Worm (Caenorhabditis elegans) whole organism, L1 larva: Measurements from ENCODE around the gene dpy-1.
A peak's percentile ranks its signal among the peaks of the same experiment; 100 is the strongest.

Experiments used
- C04F5.9 ChIP-seq: sonication (generic microtip); optimal IDR thresholded peaks from 2 replicates; lab custom pipeline; 2016; ENCODE audit warnings: missing genetic modification characterization, missing compliant biosample characterization
- F16B12.6 ChIP-seq: fragments of 150-350 bp; optimal IDR thresholded peaks from 2 replicates; lab custom pipeline; 2014; ENCODE audit warnings: missing biosample characterization, missing genetic modification characterization
- Y116A8C.19 ChIP-seq: sonication (generic microtip); optimal IDR thresholded peaks from 2 replicates; lab custom pipeline; 2016; ENCODE audit warnings: missing compliant biosample characterization, missing genetic modification characterization, borderline replicate concordance
- aly-2 ChIP-seq: fragments of 150-350 bp; optimal IDR thresholded peaks from 2 replicates; lab custom pipeline; 2014; ENCODE audit warnings: missing biosample characterization, missing genetic modification characterization
- ceh-8 ChIP-seq: fragments of 200-800 bp; sonication (Bioruptor generic); optimal IDR thresholded peaks from 2 replicates; lab custom pipeline; 2018; ENCODE audit warnings: mild to moderate bottlenecking, missing genetic modification characterization, moderate library complexity, missing compliant biosample characterization
- ces-1 ChIP-seq: fragments of 150-350 bp; optimal IDR thresholded peaks from 2 replicates; lab custom pipeline; 2014; ENCODE audit warnings: missing biosample characterization, missing genetic modification reagents, missing genetic modification characterization
- efl-1 ChIP-seq, 4 experiments: fragments of 150-350 bp; optimal IDR thresholded peaks in 3 of 4; peaks in 1 of 4; 1 replicate in 1 of 4; 2 replicates in 3 of 4; lab custom pipeline; 2014; ENCODE audit warnings: missing biosample characterization in 2 of 4, missing genetic modification characterization in 2 of 4, missing genetic modification reagents in 2 of 4
- egl-13 ChIP-seq: sonication (generic microtip); optimal IDR thresholded peaks from 2 replicates; lab custom pipeline; 2016; ENCODE audit warnings: missing genotype, missing genetic modification reagents, missing genetic modification characterization, missing compliant biosample characterization
- ets-5 ChIP-seq: fragments of 200-800 bp; sonication (Bioruptor generic); IDR thresholded peaks from 2 replicates; pipeline ENCODE4 v1.3.6; 2022; ENCODE audit warnings: missing genetic modification characterization, missing compliant biosample characterization
- fkh-10 ChIP-seq: sonication (generic microtip); optimal IDR thresholded peaks from 2 replicates; lab custom pipeline; 2017; ENCODE audit warnings: missing biosample characterization, missing genetic modification reagents, missing genetic modification characterization
- hlh-4 ChIP-seq: sonication (generic microtip); optimal IDR thresholded peaks from 2 replicates; lab custom pipeline; 2016; ENCODE audit warnings: mild to moderate bottlenecking, missing genetic modification characterization, missing compliant biosample characterization
- irx-1 ChIP-seq: sonication (generic microtip); optimal IDR thresholded peaks from 2 replicates; lab custom pipeline; 2016; ENCODE audit warnings: missing genetic modification characterization, missing compliant biosample characterization
- lin-14 ChIP-seq: fragments of 200-800 bp; sonication (Bioruptor generic); optimal IDR thresholded peaks from 2 replicates; lab custom pipeline; 2018; ENCODE audit warnings: mild to moderate bottlenecking, missing genetic modification characterization, moderate library complexity, missing compliant biosample characterization
- mdl-1 ChIP-seq, 2 experiments: fragments of 150-350 bp; optimal IDR thresholded peaks; 2 replicates each; lab custom pipeline; 2014 to 2017; ENCODE audit warnings: missing biosample characterization in 2 of 2, missing genetic modification characterization in 2 of 2, inconsistent platforms in 1 of 2
- nhr-28 ChIP-seq: fragments of 150-350 bp; optimal IDR thresholded peaks from 2 replicates; lab custom pipeline; 2014; ENCODE audit warnings: missing biosample characterization, missing genetic modification characterization
- nhr-71 ChIP-seq: sonication (generic microtip); optimal IDR thresholded peaks from 2 replicates; lab custom pipeline; 2016; ENCODE audit warnings: mild to moderate bottlenecking, missing genetic modification characterization, moderate library complexity, missing compliant biosample characterization
- nhr-77 ChIP-seq: fragments of 150-350 bp; optimal IDR thresholded peaks from 2 replicates; lab custom pipeline; 2014; ENCODE audit warnings: missing biosample characterization, missing genetic modification characterization
- nhr-85 ChIP-seq: sonication (generic microtip); peaks from one replicate; lab custom pipeline; 2016; ENCODE audit warnings: missing genetic modification characterization, inconsistent platforms, missing compliant biosample characterization
- nhr-90 ChIP-seq: sonication (generic microtip); optimal IDR thresholded peaks from 2 replicates; lab custom pipeline; 2016; ENCODE audit warnings: mild to moderate bottlenecking, missing genetic modification characterization, missing compliant biosample characterization; ENCODE audit not compliant: poor library complexity
- pqm-1 ChIP-seq: sonication (generic microtip); optimal IDR thresholded peaks from 3 replicates; lab custom pipeline; 2017; ENCODE audit warnings: missing biosample characterization, missing genetic modification characterization
- snu-23 ChIP-seq: sonication (generic microtip); optimal IDR thresholded peaks from 2 replicates; lab custom pipeline; 2016; ENCODE audit warnings: missing genetic modification characterization, missing compliant biosample characterization
- sup-37 ChIP-seq: fragments of 200-800 bp; sonication (Bioruptor generic); optimal IDR thresholded peaks from 2 replicates; lab custom pipeline; 2018; ENCODE audit warnings: mild to moderate bottlenecking, missing genetic modification characterization, missing compliant biosample characterization
- unc-30 ChIP-seq: sonication (generic microtip); optimal IDR thresholded peaks from 2 replicates; lab custom pipeline; 2017; ENCODE audit warnings: missing biosample characterization, missing genetic modification characterization
- unc-98 ChIP-seq: fragments of 200-800 bp; sonication (Bioruptor generic); IDR thresholded peaks from 2 replicates; pipeline ENCODE4 v1.3.6; 2022; ENCODE audit warnings: missing genetic modification characterization, missing compliant biosample characterization
- zag-1 ChIP-seq: fragments of 150-350 bp; optimal IDR thresholded peaks from 2 replicates; lab custom pipeline; 2014; ENCODE audit warnings: missing biosample characterization, missing genetic modification characterization
- ztf-11 ChIP-seq, 2 experiments: sonication (generic microtip); optimal IDR thresholded peaks; 2 replicates each; lab custom pipeline; 2016 to 2017; ENCODE audit warnings: missing genetic modification characterization in 2 of 2, missing biosample characterization in 1 of 2, missing compliant biosample characterization in 1 of 2
- ztf-4 ChIP-seq: fragments of 150-350 bp; optimal IDR thresholded peaks from 2 replicates; lab custom pipeline; 2014; ENCODE audit warnings: missing biosample characterization, missing genetic modification characterization

Gene dpy-1

DNA sequence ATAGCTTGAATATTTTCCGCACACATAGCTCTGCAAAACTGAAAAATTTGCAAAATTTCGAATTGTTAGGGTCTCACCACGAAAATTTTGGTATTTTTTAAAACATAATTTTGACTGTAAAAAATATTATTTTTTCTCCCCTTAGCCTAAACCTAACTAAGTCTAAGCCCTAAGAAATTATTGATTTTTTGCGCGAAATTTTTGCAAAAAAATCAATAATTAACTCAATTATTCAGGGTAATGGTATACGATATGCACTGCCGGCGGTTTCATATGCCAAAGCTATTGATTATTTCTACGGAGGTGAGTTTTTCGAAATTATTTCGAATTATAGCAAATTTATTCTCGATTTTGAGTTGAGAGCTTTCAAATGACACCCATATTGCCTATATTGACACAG is 46.6 kb downstream of the dpy-1 start:
- no peak for TF ChIP-seq lin-14
- TF ChIP-seq pqm-1, result no peak
- TF ChIP-seq unc-98, result no peak
- no peak for TF ChIP-seq irx-1 (tag; lab: Kevin White, UChicago)

DNA sequence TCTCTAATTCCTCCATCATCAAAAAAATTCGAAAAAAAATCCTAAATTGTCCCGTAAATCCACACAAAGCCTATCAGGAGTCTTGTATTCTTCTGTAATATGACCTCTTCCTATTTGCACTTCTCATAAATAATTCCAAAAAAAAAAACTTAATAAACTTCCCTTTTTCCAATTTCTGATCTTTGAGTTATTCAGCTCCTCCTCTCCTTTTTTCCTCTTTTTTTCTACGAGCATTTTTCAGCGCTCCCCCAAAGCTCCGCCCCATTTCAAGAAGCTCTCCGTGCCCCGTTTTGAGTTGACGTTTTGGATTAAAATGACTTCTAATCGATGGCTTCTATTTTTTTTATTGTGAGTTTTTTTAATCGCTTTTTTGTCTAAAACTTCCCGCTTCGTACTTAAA is 50.2 kb downstream of the dpy-1 start, which contains the start of gene lgc-42:
Gene lgc-42, plus strand, starts transcription at position 301 of the 400 bp plus-strand sequence.
- TF ChIP-seq nhr-85 (tag; lab: Kevin White, UChicago) (peak; percentile 1), efl-1 (optimal IDR thresholded peaks at IDR 0.05; lab: Kevin White, UChicago) (no peak), efl-1 (GFP tag; optimal IDR thresholded peaks at IDR 0.05 in 1 of 2; lab: Kevin White, UChicago) (no peak)

DNA sequence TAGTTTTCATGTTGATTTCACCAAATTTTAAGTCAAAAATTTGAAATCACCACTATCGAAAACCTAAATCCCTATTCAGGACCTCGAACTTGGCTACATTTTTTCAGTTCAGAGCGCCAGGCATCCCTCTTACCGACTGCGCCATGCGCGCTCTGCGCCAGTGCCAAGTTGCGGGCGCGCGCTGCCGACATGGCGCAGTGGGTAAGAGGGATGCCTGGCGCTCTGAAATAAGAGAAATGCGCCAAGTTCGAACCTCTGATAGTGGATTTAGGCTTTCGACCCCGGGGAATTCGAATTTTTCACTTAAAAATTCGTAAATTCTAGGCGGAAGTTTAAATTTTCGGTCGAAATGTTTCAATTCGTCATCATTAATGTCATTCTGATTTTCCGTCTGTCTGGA is 57.9 kb downstream of the dpy-1 start:
- no peak for TF ChIP-seq hlh-4 (tag; lab: Kevin White, UChicago)
- TF ChIP-seq ztf-11 (tag; optimal IDR thresholded peaks at IDR 0.05; lab: Kevin White, UChicago), result no peak
- TF ChIP-seq sup-37, result no peak
- TF ChIP-seq nhr-28 (tag; lab: Kevin White, UChicago), result no peak
- no peak for TF ChIP-seq ztf-4
- no peak for TF ChIP-seq nhr-77 (tag; lab: Kevin White, UChicago)
- no peak for TF ChIP-seq ceh-8 (GFP tag; lab: Kevin White, UChicago)
- TF ChIP-seq egl-13 (tag; lab: Kevin White, UChicago), result no peak
- no peak for TF ChIP-seq zag-1 (tag; lab: Kevin White, UChicago)
- TF ChIP-seq Y116A8C.19 (tag; lab: Kevin White, UChicago), result no peak
- no peak for TF ChIP-seq C04F5.9
- no peak for TF ChIP-seq unc-30 (tag; lab: Kevin White, UChicago)
- no peak for TF ChIP-seq snu-23
- no peak for TF ChIP-seq ets-5
- TF ChIP-seq fkh-10 (GFP tag; lab: Kevin White, UChicago), result no peak
- TF ChIP-seq F16B12.6, result no peak
- no peak for TF ChIP-seq aly-2 (tag; lab: Kevin White, UChicago)
- no peak for TF ChIP-seq mdl-1 (tag; optimal IDR thresholded peaks at IDR 0.05; lab: Kevin White, UChicago)
- no peak for TF ChIP-seq nhr-71
- TF ChIP-seq ces-1 (GFP tag; lab: Kevin White, UChicago), result no peak
- TF ChIP-seq, all 84 proteins: peak for 0

DNA sequence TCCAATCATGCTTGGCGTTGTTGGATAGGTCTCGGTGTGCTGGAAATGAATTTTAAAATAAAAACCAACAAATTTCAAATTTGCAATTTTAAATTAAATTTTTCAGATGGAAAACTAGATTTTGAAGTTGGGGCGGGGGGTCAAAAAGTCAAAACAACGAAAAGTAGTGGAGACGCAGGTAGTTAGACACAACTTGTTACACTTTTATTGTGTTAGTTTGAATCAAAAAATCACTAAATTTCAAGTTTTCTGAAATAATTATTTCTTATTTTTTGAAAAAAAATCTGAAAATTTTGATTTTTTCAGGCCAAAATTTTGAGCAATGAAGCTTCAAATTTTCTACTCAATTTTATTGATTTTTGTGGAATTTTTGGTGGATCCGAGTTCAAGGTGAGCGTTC is 60.1 kb downstream of the dpy-1 start, which contains the start of gene Y39A3B.8:
Gene Y39A3B.8, plus strand, starts transcription at position 301 of the 400 bp plus-strand sequence.
- TF ChIP-seq efl-1 (optimal IDR thresholded peaks at IDR 0.05; lab: Kevin White, UChicago), result no peak
- TF ChIP-seq efl-1 (GFP tag; optimal IDR thresholded peaks at IDR 0.05 in 1 of 2; lab: Kevin White, UChicago), result peak in 1 of 2 experiments; percentile 29
- TF ChIP-seq nhr-90 (tag; lab: Kevin White, UChicago), result no peak
